Worm (Caenorhabditis elegans): ENCODE results near the gene ZK1320.11.

The ZK1320.11 gene

DNA sequence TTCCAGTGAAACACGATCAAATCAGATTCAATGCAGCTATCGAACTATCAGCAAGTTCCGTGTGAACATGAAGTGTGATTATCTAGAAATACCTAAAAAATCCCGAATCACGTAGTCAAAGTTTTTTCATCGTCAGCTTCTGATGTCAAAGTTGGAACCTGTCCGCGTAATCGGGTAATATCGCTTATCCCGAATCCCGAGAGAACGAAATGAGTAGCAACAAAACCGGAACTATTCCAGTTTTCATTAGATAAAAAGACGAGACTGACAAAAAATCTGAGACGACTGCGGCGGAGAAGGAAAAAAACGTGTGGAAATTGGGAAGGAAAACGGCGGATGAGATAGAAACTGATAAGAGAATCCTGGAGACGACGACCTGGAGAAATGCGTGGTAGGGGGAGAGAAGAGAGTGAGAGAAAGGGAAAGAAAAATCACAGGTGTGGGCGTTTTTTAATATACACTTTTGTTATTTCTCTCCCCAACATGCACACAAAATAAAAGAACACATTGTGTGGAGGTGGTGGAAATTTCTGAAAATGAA lies 47.4 kb upstream of the ZK1320.11 start:
- TF ChIP-seq T23F11.4 (GFP tag; optimal IDR thresholded peaks at IDR 0.05) (no peak), nhr-232 (tag; optimal IDR thresholded peaks at IDR 0.05) (no peak), tbx-7 (tag; optimal IDR thresholded peaks at IDR 0.05) (no peak), nhr-11 (tag; optimal IDR thresholded peaks at IDR 0.05) (peak; percentile 67), pha-4 (tag; optimal IDR thresholded peaks at IDR 0.05) (no peak)

ce11 chrII:9620616-9621015 lies 46.8 kb upstream of the ZK1320.11 start:
- TF ChIP-seq ceh-22 (tag; optimal IDR thresholded peaks at IDR 0.05) (no peak), unc-55 (GFP tag; optimal IDR thresholded peaks at IDR 0.05) (peak; percentile 18), pag-3 (tag; optimal IDR thresholded peaks at IDR 0.05; ENCODE audit: borderline replicate concordance) (no peak), ttx-3 (tag; optimal IDR thresholded peaks at IDR 0.05) (no peak)

DNA sequence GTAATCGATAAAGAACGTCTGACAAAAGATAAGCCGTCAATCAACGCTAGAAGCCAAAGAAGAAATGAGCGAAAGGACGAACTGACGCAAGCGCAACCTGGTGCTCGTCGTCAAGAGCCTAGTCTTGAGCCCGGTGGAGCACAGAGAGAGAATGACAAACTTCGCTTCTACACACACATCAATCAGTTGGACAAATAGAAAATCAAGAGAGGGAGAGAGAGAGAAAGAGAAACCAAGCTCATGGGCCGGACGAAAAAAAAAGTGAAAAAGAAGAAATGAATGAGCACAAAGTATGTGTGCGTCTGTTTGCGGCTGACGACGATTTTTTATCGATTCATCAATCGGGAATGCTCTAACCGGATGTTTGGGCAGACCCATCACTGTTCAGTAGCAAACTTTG lies 46.3 kb upstream of the ZK1320.11 start:
- TF ChIP-seq sdc-2 (tag; optimal IDR thresholded peaks at IDR 0.05) = no peak
- TF ChIP-seq ceh-24 (tag; optimal IDR thresholded peaks at IDR 0.05) = no peak
- no peak for TF ChIP-seq zip-5 (tag; optimal IDR thresholded peaks at IDR 0.05)
- TF ChIP-seq hlh-13 (GFP tag; optimal IDR thresholded peaks at IDR 0.05) = no peak
- TF ChIP-seq mec-3 (tag; optimal IDR thresholded peaks at IDR 0.05; ENCODE audit: borderline replicate concordance) = no peak
- TF ChIP-seq elt-4 (tag; optimal IDR thresholded peaks at IDR 0.05) = no peak
- no peak for TF ChIP-seq ceh-9 (tag; optimal IDR thresholded peaks at IDR 0.05)
- peak; percentile 83 for TF ChIP-seq ceh-18 (tag; optimal IDR thresholded peaks at IDR 0.05)
- no peak for TF ChIP-seq pha-4 (tag; optimal IDR thresholded peaks at IDR 0.05)
- TF ChIP-seq ceh-48 (tag; optimal IDR thresholded peaks at IDR 0.05) = no peak
- TF ChIP-seq ceh-31 (tag; optimal IDR thresholded peaks at IDR 0.05) = no peak
- TF ChIP-seq nhr-11 (tag; optimal IDR thresholded peaks at IDR 0.05) = no peak
- no peak for TF ChIP-seq ceh-30 (tag; optimal IDR thresholded peaks at IDR 0.05)
- no peak for TF ChIP-seq C08G9.2 (tag; optimal IDR thresholded peaks at IDR 0.05)
- TF ChIP-seq eyg-1 (tag; optimal IDR thresholded peaks at IDR 0.05) = no peak
- no peak for TF ChIP-seq madf-2 (tag; optimal IDR thresholded peaks at IDR 0.05)
- no peak for TF ChIP-seq tbx-7 (tag; optimal IDR thresholded peaks at IDR 0.05)
- no peak for TF ChIP-seq ttx-3 (tag; optimal IDR thresholded peaks at IDR 0.05)
- TF ChIP-seq unc-55 (GFP tag; optimal IDR thresholded peaks at IDR 0.05) = peak; percentile 88
- no peak for TF ChIP-seq pax-1 (tag; optimal IDR thresholded peaks at IDR 0.05)
- no peak for TF ChIP-seq unc-42 (tag; optimal IDR thresholded peaks at IDR 0.05)
- peak; percentile 26 for TF ChIP-seq nfya-1 (tag; optimal IDR thresholded peaks at IDR 0.05)
- no peak for TF ChIP-seq dve-1 (tag; optimal IDR thresholded peaks at IDR 0.05)
- TF ChIP-seq K09A11.1 (tag; optimal IDR thresholded peaks at IDR 0.05; ENCODE audit: insufficient read depth) = no peak
- TF ChIP-seq npax-4 (tag; optimal IDR thresholded peaks at IDR 0.05) = no peak
- peak; percentile 24 for TF ChIP-seq rnt-1 (tag; optimal IDR thresholded peaks at IDR 0.05)
- no peak for TF ChIP-seq fkh-6 (tag; optimal IDR thresholded peaks at IDR 0.05)
- TF ChIP-seq ceh-22 (tag; optimal IDR thresholded peaks at IDR 0.05) = no peak
- no peak for TF ChIP-seq ama-1 (optimal IDR thresholded peaks at IDR 0.05)
- no peak for TF ChIP-seq hlh-8 (tag; optimal IDR thresholded peaks at IDR 0.05)
- TF ChIP-seq unc-3 (GFP tag; conservative IDR thresholded peaks at IDR 0.05) = no peak
- no peak for TF ChIP-seq unc-3 (tag; optimal IDR thresholded peaks at IDR 0.05)

DNA sequence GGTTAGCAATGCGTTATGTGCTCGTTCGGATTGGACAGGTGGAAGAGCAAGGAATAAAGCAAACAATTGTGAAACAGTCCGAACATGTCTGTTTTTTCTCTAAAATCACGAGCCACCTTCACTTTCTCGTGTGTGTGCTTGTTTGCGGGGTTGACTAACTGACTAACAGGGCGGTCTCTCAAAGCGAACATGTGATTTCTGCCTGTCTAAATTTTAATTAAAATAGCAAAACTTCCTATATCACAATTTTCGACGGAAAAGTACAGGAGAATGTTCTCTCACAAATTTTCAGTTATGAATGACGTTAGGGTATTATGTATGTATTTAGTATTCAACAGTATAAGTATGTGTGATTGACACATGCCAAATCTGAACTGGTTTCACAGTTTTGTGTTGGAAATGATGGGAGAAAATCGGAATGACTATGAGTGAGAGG lies 45.5 kb upstream of the ZK1320.11 start:
- TF ChIP-seq C38D4.7 (GFP tag; optimal IDR thresholded peaks at IDR 0.05) (no peak), K02D7.2 (tag; optimal IDR thresholded peaks at IDR 0.05) (no peak), hlh-15 (tag; optimal IDR thresholded peaks at IDR 0.05) (no peak), rnt-1 (tag; optimal IDR thresholded peaks at IDR 0.05) (no peak), ceh-45 (GFP tag; IDR thresholded peaks at IDR 0.05) (no peak), lin-11 (tag; optimal IDR thresholded peaks at IDR 0.05) (no peak), lim-6 (tag; optimal IDR thresholded peaks at IDR 0.05) (no peak), sdc-2 (tag; optimal IDR thresholded peaks at IDR 0.05) (no peak), mec-3 (tag; optimal IDR thresholded peaks at IDR 0.05; ENCODE audit: borderline replicate concordance) (no peak), dve-1 (tag; optimal IDR thresholded peaks at IDR 0.05) (no peak), tbx-7 (tag; optimal IDR thresholded peaks at IDR 0.05) (no peak), F13H6.1 (tag; optimal IDR thresholded peaks at IDR 0.05) (no peak), ceh-9 (tag; optimal IDR thresholded peaks at IDR 0.05) (no peak), ceh-48 (tag; optimal IDR thresholded peaks at IDR 0.05) (no peak), ceh-31 (tag; optimal IDR thresholded peaks at IDR 0.05) (no peak), ceh-18 (tag; optimal IDR thresholded peaks at IDR 0.05) (no peak), C08G9.2 (tag; optimal IDR thresholded peaks at IDR 0.05) (no peak), ceh-34 (tag; optimal IDR thresholded peaks at IDR 0.05) (no peak)
